Worm (Caenorhabditis elegans): Measurements from ENCODE around the gene col-117.

Gene col-117

ce11 chrIV:8847918-8848317, 23.9 kb upstream of the col-117 start, which contains the start of gene col-118:
Gene col-118 (plus strand): TSS chrIV:8848218.
- TF ChIP-seq pha-2 (tag; optimal IDR thresholded peaks at IDR 0.05): no peak
- TF ChIP-seq ttx-3 (tag; optimal IDR thresholded peaks at IDR 0.05): no peak
- TF ChIP-seq lim-6 (tag; optimal IDR thresholded peaks at IDR 0.05): no peak

ce11 chrIV:8845922-8846321, 21.9 kb upstream of the col-117 start:
- TF ChIP-seq syd-9 (tag; optimal IDR thresholded peaks at IDR 0.05) (no peak), elt-2 (tag; optimal IDR thresholded peaks at IDR 0.05) (peak; percentile 59), sdc-2 (tag; optimal IDR thresholded peaks at IDR 0.05) (no peak), eyg-1 (tag; optimal IDR thresholded peaks at IDR 0.05) (no peak), che-1 (tag; optimal IDR thresholded peaks at IDR 0.05) (no peak), C38D4.7 (GFP tag; optimal IDR thresholded peaks at IDR 0.05) (no peak), ceh-45 (GFP tag; IDR thresholded peaks at IDR 0.05) (no peak)

- TF ChIP-seq tbx-7 (tag; optimal IDR thresholded peaks at IDR 0.05) (no peak), odd-2 (tag; optimal IDR thresholded peaks at IDR 0.05) (no peak), fkh-6 (tag; optimal IDR thresholded peaks at IDR 0.05) (no peak), ceh-2 (tag; optimal IDR thresholded peaks at IDR 0.05) (no peak), hlh-15 (tag; optimal IDR thresholded peaks at IDR 0.05) (no peak), C08G9.2 (tag; optimal IDR thresholded peaks at IDR 0.05) (no peak), ceh-19 (GFP tag; optimal IDR thresholded peaks at IDR 0.05) (no peak), pha-2 (tag; optimal IDR thresholded peaks at IDR 0.05) (no peak), gmeb-2 (tag; optimal IDR thresholded peaks at IDR 0.05) (no peak), unc-86 (tag; optimal IDR thresholded peaks at IDR 0.05) (no peak), hlh-8 (tag; optimal IDR thresholded peaks at IDR 0.05) (no peak), fax-1 (tag; optimal IDR thresholded peaks at IDR 0.05) (no peak), unc-42 (tag; optimal IDR thresholded peaks at IDR 0.05) (no peak)
These were observed 20.5 kb upstream of the col-117 start, which contains the start of gene T11B7.2 for ce11 chrIV:8844457-8844856. Gene T11B7.2 (minus strand): TSS chrIV:8844557.

- TF ChIP-seq mec-3 (tag; optimal IDR thresholded peaks at IDR 0.05; ENCODE audit: borderline replicate concordance) (no peak), pat-9 (tag; optimal IDR thresholded peaks at IDR 0.05) (no peak), fkh-6 (tag; optimal IDR thresholded peaks at IDR 0.05) (no peak), ceh-22 (tag; optimal IDR thresholded peaks at IDR 0.05) (no peak), ceh-24 (tag; optimal IDR thresholded peaks at IDR 0.05) (no peak), zip-5 (tag; optimal IDR thresholded peaks at IDR 0.05) (no peak), pros-1 (tag; optimal IDR thresholded peaks at IDR 0.05) (no peak)
These were observed 16.3 kb upstream of the col-117 start, which contains the start of the genes T28C6.11 and T11B7.1 for ce11 chrIV:8840161-8840765. Gene T28C6.11 (minus strand): TSS chrIV:8840261. Gene T11B7.1 (plus strand): TSS chrIV:8840715.

- TF ChIP-seq dve-1 (tag; optimal IDR thresholded peaks at IDR 0.05): peak; percentile 5
- no peak for TF ChIP-seq unc-42 (tag; optimal IDR thresholded peaks at IDR 0.05)
These were observed 6.6 kb upstream of the col-117 start, which contains the start of gene T28C6.8 for ce11 chrIV:8830591-8830990. Gene T28C6.8 (minus strand): TSS chrIV:8830727.

- TF ChIP-seq ceh-45 (GFP tag; IDR thresholded peaks at IDR 0.05): no peak
- no peak for TF ChIP-seq ceh-2 (tag; optimal IDR thresholded peaks at IDR 0.05)
- no peak for TF ChIP-seq unc-3 (GFP tag; conservative IDR thresholded peaks at IDR 0.05)
- TF ChIP-seq unc-3 (tag; optimal IDR thresholded peaks at IDR 0.05): no peak
- no peak for TF ChIP-seq ztf-16 (tag; optimal IDR thresholded peaks at IDR 0.05)
- TF ChIP-seq ceh-34 (tag; optimal IDR thresholded peaks at IDR 0.05): no peak
- TF ChIP-seq syd-9 (tag; optimal IDR thresholded peaks at IDR 0.05): no peak
- no peak for TF ChIP-seq ceh-6 (GFP tag; optimal IDR thresholded peaks at IDR 0.05)
- TF ChIP-seq Y22D7AL.16 (tag; optimal IDR thresholded peaks at IDR 0.05): no peak
- TF ChIP-seq dve-1 (tag; optimal IDR thresholded peaks at IDR 0.05): no peak
- TF ChIP-seq ceh-18 (tag; optimal IDR thresholded peaks at IDR 0.05): no peak
- TF ChIP-seq ets-4 (tag; optimal IDR thresholded peaks at IDR 0.05): no peak
- no peak for TF ChIP-seq unc-86 (tag; optimal IDR thresholded peaks at IDR 0.05)
- no peak for TF ChIP-seq che-1 (tag; optimal IDR thresholded peaks at IDR 0.05)
- TF ChIP-seq ceh-31 (tag; optimal IDR thresholded peaks at IDR 0.05): no peak
- no peak for TF ChIP-seq zip-5 (tag; optimal IDR thresholded peaks at IDR 0.05)
- no peak for TF ChIP-seq hlh-13 (GFP tag; optimal IDR thresholded peaks at IDR 0.05)
- TF ChIP-seq ceh-22 (tag; optimal IDR thresholded peaks at IDR 0.05): no peak
- no peak for TF ChIP-seq K02D7.2 (tag; optimal IDR thresholded peaks at IDR 0.05)
- TF ChIP-seq madf-2 (tag; optimal IDR thresholded peaks at IDR 0.05): no peak
- no peak for TF ChIP-seq C08G9.2 (tag; optimal IDR thresholded peaks at IDR 0.05)
These were observed 3.5 kb upstream of the col-117 start, which contains the start of gene T28C6.7 for ce11 chrIV:8827500-8827899. Gene T28C6.7 (plus strand): TSS chrIV:8827800.

All from whole organism, late embryonic.